Fruit fly (Drosophila melanogaster): ENCODE measurements around the gene CG17129.

Gene CG17129

DNA sequence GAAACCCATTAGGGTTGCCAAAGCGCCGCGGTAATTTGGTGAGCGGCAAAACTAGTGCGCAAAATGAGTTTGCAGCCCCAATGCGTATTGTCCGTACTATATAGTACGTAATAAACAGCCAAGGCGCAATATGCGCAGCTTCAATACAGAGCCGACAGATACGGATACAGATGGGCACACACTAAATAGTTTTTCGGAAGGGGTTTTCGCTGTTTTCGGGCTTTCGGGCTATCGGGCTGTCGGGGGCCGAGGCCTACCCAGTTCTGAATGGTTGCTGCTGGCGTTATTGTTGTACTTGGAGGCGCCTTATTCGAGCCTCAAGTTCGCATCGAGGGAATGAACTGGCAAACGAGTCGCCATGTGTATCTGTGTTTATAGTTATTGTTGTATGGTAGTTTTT, 49.5 kb downstream of the CG17129 start (continued):
- 0 out of 2 replicates have a peak, but pooled peaks have one; percentile 28 for TF ChIP-seq bbx (GFP tag; IDR thresholded peaks at IDR 0.05; ENCODE audit: partially characterized antibody)
- no peak for TF ChIP-seq fd96Cb (tag; optimal IDR thresholded peaks at IDR 0.05)
- TF ChIP-seq kni (GFP tag; optimal IDR thresholded peaks at IDR 0.05): no peak
- no peak for TF ChIP-seq tin (GFP tag; optimal IDR thresholded peaks at IDR 0.05)
- TF ChIP-seq Aef1 (GFP tag; IDR thresholded peaks at IDR 0.05): 0 out of 3 replicates have a peak, but pooled peaks have one; percentile 21
- no peak for TF ChIP-seq MESR4 (GFP tag; optimal IDR thresholded peaks at IDR 0.05)
- peak; percentile 9 for TF ChIP-seq CG16863 (GFP tag; optimal IDR thresholded peaks at IDR 0.05)
- TF ChIP-seq CG7556 (GFP tag; optimal IDR thresholded peaks at IDR 0.05): no peak
- peak; percentile 15 for TF ChIP-seq CG18599 (GFP tag; optimal IDR thresholded peaks at IDR 0.05)
- TF ChIP-seq CG11696 (GFP tag; IDR thresholded peaks at IDR 0.05): no peak
- TF ChIP-seq Poxn (GFP tag; IDR thresholded peaks at IDR 0.05): no peak
- TF ChIP-seq Lhr (GFP tag; optimal IDR thresholded peaks at IDR 0.05): no peak
- TF ChIP-seq NK7.1 (GFP tag; optimal IDR thresholded peaks at IDR 0.05): no peak
- TF ChIP-seq sug (tag; optimal IDR thresholded peaks at IDR 0.05): peak; percentile 49

DNA sequence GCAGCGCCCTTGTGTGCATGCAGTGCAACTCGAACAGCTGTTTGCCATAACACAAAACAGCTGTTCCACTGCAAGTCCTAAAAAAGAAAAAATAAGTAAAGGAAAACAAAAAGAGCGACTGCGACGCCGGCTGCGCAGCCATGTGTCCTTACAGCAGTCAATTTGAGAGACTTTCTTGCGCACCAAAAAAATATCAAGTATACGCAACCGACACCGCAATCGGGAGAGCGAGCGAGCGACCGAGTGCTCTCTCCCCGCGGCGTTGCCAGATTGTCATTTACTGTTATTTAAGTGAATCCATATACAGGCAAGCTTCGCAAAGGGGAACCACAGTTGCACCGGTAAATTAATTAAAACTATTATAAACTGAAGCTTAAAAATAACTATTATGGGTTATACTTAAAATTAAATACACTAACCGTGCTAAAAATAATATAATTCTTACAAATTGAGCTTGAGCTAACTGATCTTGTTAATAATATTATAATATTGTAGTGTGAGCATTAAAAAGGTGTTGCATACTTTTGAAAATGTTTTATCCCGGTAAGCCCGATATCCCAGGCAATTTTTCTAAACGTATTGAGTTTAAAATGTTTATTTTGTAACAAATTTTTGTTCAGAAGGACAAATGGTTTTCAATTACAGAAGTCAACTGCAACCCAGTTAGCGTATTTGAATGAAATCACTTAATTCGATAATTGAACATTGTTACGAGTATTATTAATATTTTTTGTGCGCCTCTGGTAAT, 50.0 kb downstream of the CG17129 start:
- TF ChIP-seq CG17612 (GFP tag; IDR thresholded peaks at IDR 0.05) (no peak), pfk (GFP tag; optimal IDR thresholded peaks at IDR 0.05) (no peak), Opbp (GFP tag; IDR thresholded peaks at IDR 0.05; ENCODE audit: partially characterized antibody) (0 out of 3 replicates have a peak, but pooled peaks have one; percentile 25), bbx (GFP tag; IDR thresholded peaks at IDR 0.05; ENCODE audit: partially characterized antibody) (no peak), oc (tag; optimal IDR thresholded peaks at IDR 0.05) (no peak), Sry-δ (GFP tag; optimal IDR thresholded peaks at IDR 0.05) (no peak), CG42726 (GFP tag; IDR thresholded peaks at IDR 0.05; ENCODE audit: partially characterized antibody) (no peak), Dad (GFP tag; optimal IDR thresholded peaks at IDR 0.05) (peak; percentile 29), pb (GFP tag; optimal IDR thresholded peaks at IDR 0.05) (no peak), bigmax (GFP tag; optimal IDR thresholded peaks at IDR 0.05) (no peak), CG12659 (GFP tag; optimal IDR thresholded peaks at IDR 0.05) (no peak), ind (GFP tag; optimal IDR thresholded peaks at IDR 0.05) (peak; percentile 59), CG7839 (tag; optimal IDR thresholded peaks at IDR 0.05) (peak; percentile 43), Hand (GFP tag; optimal IDR thresholded peaks at IDR 0.05) (no peak), Mes4 (GFP tag; optimal IDR thresholded peaks at IDR 0.05) (no peak), CG1792 (GFP tag; optimal IDR thresholded peaks at IDR 0.05) (no peak), corto (GFP tag; optimal IDR thresholded peaks at IDR 0.05) (no peak), CG2889 (GFP tag; IDR thresholded peaks at IDR 0.05) (no peak), Elba2 (GFP tag; optimal IDR thresholded peaks at IDR 0.05) (no peak), vfl (GFP tag; optimal IDR thresholded peaks at IDR 0.05) (peak; percentile 61), gsb-n (tag; optimal IDR thresholded peaks at IDR 0.05) (no peak), CG13296 (GFP tag; optimal IDR thresholded peaks at IDR 0.05) (no peak), CG4360 (GFP tag; IDR thresholded peaks at IDR 0.05) (0 out of 2 replicates have a peak, but pooled peaks have one; percentile 7), zfh1 (GFP tag; IDR thresholded peaks at IDR 0.05) (peak; percentile 54; the same call in 1 of the 3 replicates), CG1024 (GFP tag; IDR thresholded peaks at IDR 0.05) (no peak; the same call in 1 of the 2 replicates), NC2β (GFP tag; optimal IDR thresholded peaks at IDR 0.05) (no peak), CG7357 (GFP tag; IDR thresholded peaks at IDR 0.05) (0 out of 3 replicates have a peak, but pooled peaks have one; percentile 12), CG2678 (tag; optimal IDR thresholded peaks at IDR 0.05) (peak; percentile 58), ato (GFP tag; IDR thresholded peaks at IDR 0.05; ENCODE audit: partially characterized antibody) (no peak), CG7372 (GFP tag; IDR thresholded peaks at IDR 0.05) (peak; percentile 91), grn (GFP tag; optimal IDR thresholded peaks at IDR 0.05) (no peak), CG1529 (GFP tag; optimal IDR thresholded peaks at IDR 0.05) (no peak), unpg (GFP tag; optimal IDR thresholded peaks at IDR 0.05) (peak; percentile 29), B-H2 (GFP tag; optimal IDR thresholded peaks at IDR 0.05) (no peak), CG10543 (GFP tag; optimal IDR thresholded peaks at IDR 0.05) (no peak)
